Fruit fly (Drosophila melanogaster) whole organism, adult: ENCODE results near the gene PH4alphaMP.
A peak's percentile ranks its signal among the peaks of the same experiment; 100 is the strongest.

Source experiments
- CG11617 ChIP-seq: fragments of 200-800 bp; sonication (Bioruptor generic); optimal IDR thresholded peaks from 2 replicates; lab custom pipeline; 2017; ENCODE audit warnings: mild to moderate bottlenecking, missing biosample characterization, missing genetic modification reagents, missing genetic modification characterization
- CG12768 ChIP-seq: fragments of 200-800 bp; sonication (Bioruptor generic); optimal IDR thresholded peaks from 2 replicates; lab custom pipeline; 2017; ENCODE audit warnings: missing biosample characterization, missing genetic modification characterization, mild to moderate bottlenecking, moderate library complexity, missing genetic modification reagents
- CG14711 ChIP-seq: fragments of 200-800 bp; sonication (Bioruptor generic); optimal IDR thresholded peaks from 2 replicates; lab custom pipeline; 2018; ENCODE audit warnings: missing biosample characterization, mild to moderate bottlenecking, missing genetic modification characterization, moderate library complexity
- CG1620 ChIP-seq: fragments of 200-800 bp; sonication (Bioruptor generic); optimal IDR thresholded peaks from 2 replicates; lab custom pipeline; 2016; ENCODE audit warnings: missing biosample characterization, missing genetic modification characterization
- CG33017 ChIP-seq: fragments of 200-800 bp; sonication (Bioruptor generic); optimal IDR thresholded peaks from 2 replicates; lab custom pipeline; 2018; ENCODE audit warnings: missing biosample characterization, mild to moderate bottlenecking, missing genetic modification characterization, moderate library complexity
- CG5204 ChIP-seq: fragments of 200-800 bp; sonication (Bioruptor generic); optimal IDR thresholded peaks from 2 replicates; lab custom pipeline; 2016; ENCODE audit warnings: missing biosample characterization, missing genetic modification characterization
- CG7045 ChIP-seq: fragments of 200-800 bp; sonication (Bioruptor generic); optimal IDR thresholded peaks from 2 replicates; lab custom pipeline; 2017; ENCODE audit warnings: missing biosample characterization, mild to moderate bottlenecking, missing genetic modification characterization
- CG7101 ChIP-seq: fragments of 200-800 bp; sonication (Bioruptor generic); optimal IDR thresholded peaks from 2 replicates; lab custom pipeline; 2018; ENCODE audit warnings: missing biosample characterization, mild to moderate bottlenecking, missing genetic modification characterization, moderate library complexity
- Clk ChIP-seq: fragments of 200-800 bp; sonication (Bioruptor generic); optimal IDR thresholded peaks from 2 replicates; lab custom pipeline; 2017; ENCODE audit warnings: missing biosample characterization, missing genetic modification characterization
- Crg-1 ChIP-seq: fragments of 200-800 bp; sonication (Bioruptor generic); optimal IDR thresholded peaks from 2 replicates; lab custom pipeline; 2016; ENCODE audit warnings: missing biosample characterization, missing genetic modification characterization
- Hr96 ChIP-seq: fragments of 200-800 bp; sonication (Bioruptor generic); optimal IDR thresholded peaks from 2 replicates; lab custom pipeline; 2016; ENCODE audit warnings: missing biosample characterization, missing genetic modification characterization
- Mnt ChIP-seq: fragments of 200-800 bp; sonication (Bioruptor generic); optimal IDR thresholded peaks from 2 replicates; lab custom pipeline; 2016; ENCODE audit warnings: missing biosample characterization, mild to moderate bottlenecking, missing genetic modification characterization
- bab1 ChIP-seq: fragments of 200-800 bp; sonication (Bioruptor generic); optimal IDR thresholded peaks from 3 replicates; lab custom pipeline; 2019; ENCODE audit warnings: missing biosample characterization, mild to moderate bottlenecking, missing genetic modification characterization, moderate library complexity
- cic ChIP-seq: fragments of 200-800 bp; sonication (Bioruptor generic); optimal IDR thresholded peaks from 2 replicates; lab custom pipeline; 2017; ENCODE audit warnings: missing biosample characterization, mild to moderate bottlenecking, missing genetic modification characterization, moderate library complexity
- cnc ChIP-seq, 2 experiments: fragments of >200 bp; optimal IDR thresholded peaks; 2 replicates each; lab custom pipeline; 2017
- kay ChIP-seq: fragments of 200-800 bp; sonication (Bioruptor generic); peaks from one replicate; lab custom pipeline; 2016; ENCODE audit warnings: missing biosample characterization, missing genetic modification characterization, borderline replicate concordance
- ovo ChIP-seq: fragments of 200-800 bp; sonication (Bioruptor generic); optimal IDR thresholded peaks from 2 replicates; lab custom pipeline; 2016; ENCODE audit warnings: missing biosample characterization, missing genetic modification characterization
- pad ChIP-seq: fragments of 200-800 bp; sonication (Bioruptor generic); optimal IDR thresholded peaks from 3 replicates; lab custom pipeline; 2017; ENCODE audit warnings: missing biosample characterization, missing genetic modification characterization, mild to moderate bottlenecking, moderate library complexity, missing genetic modification reagents
- tj ChIP-seq: fragments of 200-800 bp; sonication (Bioruptor generic); optimal IDR thresholded peaks from 3 replicates; lab custom pipeline; 2017; ENCODE audit warnings: missing biosample characterization, mild to moderate bottlenecking, missing genetic modification characterization, moderate library complexity
- toe ChIP-seq: fragments of 200-800 bp; sonication (Bioruptor generic); optimal IDR thresholded peaks from 2 replicates; lab custom pipeline; 2016; ENCODE audit warnings: missing biosample characterization, missing genetic modification characterization

Gene PH4alphaMP

DNA sequence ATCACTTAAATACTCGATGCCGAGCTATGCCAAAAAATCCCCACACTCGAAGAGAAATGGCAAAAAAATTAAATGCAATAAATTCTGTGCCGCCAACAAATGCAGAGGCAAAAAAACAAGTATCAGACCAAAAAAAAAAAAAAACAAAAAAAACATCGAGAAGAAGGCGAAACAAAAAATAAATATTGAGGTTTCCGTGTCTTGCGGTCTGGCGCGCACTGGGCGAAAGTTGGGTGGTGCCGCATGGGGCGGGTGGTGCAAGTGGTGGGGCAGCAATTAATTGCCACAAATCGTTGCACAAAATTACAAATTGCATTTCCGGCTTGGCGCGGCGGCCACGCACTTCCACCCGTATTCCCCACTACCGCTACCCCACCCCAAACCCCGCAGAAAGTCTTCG, 38.5 kb upstream of the PH4alphaMP start:
- TF ChIP-seq cnc (optimal IDR thresholded peaks at IDR 0.05; lab: Kevin White, UChicago): no peak
- no peak for TF ChIP-seq CG14711 (tag; lab: Kevin White, UChicago)
- TF ChIP-seq Mnt (GFP tag; lab: Kevin White, UChicago): no peak
- no peak for TF ChIP-seq cic (GFP tag; lab: Kevin White, UChicago)
- no peak for TF ChIP-seq pad
- no peak for TF ChIP-seq ovo
- no peak for TF ChIP-seq Clk (GFP tag; lab: Kevin White, UChicago)
- TF ChIP-seq CG12768 (GFP tag; lab: Kevin White, UChicago): no peak
- no peak for TF ChIP-seq toe (GFP tag; lab: Kevin White, UChicago)
- no peak for TF ChIP-seq tj (GFP tag; lab: Kevin White, UChicago)
- TF ChIP-seq CG7045 (GFP tag; lab: Kevin White, UChicago): no peak
- TF ChIP-seq CG1620 (GFP tag; lab: Kevin White, UChicago): no peak

DNA sequence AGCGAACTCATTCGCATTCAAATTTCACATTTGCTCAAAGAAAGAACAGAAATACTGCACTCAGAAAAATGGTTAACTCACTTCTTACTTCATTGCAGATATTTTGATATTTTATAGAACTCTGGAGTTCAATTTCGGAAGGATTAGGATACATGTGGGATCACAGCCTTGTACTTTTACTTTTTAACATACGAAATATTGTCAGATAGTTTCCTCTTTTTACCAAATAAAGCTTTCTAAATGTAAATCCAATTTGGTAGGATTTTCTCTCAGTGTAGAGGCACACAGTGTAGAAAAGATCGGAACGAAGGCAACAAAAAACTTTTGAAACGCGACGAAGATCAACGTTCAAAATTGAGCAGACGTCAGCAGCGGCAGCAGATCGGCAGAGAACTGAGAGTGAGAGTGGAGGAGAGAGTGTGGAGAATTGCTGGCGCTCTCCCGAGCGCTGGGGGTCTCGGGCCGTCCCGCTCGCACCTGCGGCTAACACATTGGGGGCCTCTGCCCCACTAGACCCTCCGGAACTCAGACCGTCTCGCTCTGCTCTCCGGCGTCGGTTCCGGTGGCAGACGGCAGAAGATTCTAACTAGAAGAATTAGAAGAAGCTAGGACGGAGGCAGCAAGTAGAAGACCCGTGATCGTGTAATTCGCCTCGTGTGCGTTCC, 36.2 kb upstream of the PH4alphaMP start, which contains the start of gene tmod:
TSS of gene tmod (plus strand) at position 619 of the 665 bp plus-strand sequence.
- TF ChIP-seq tj (GFP tag; lab: Kevin White, UChicago) (peak; percentile 77), Clk (GFP tag; lab: Kevin White, UChicago) (no peak), CG14711 (tag; lab: Kevin White, UChicago) (peak; percentile 36), Hr96 (peak; percentile 10), pad (peak; percentile 59), CG7101 (no peak), bab1 (GFP tag; lab: Kevin White, UChicago) (peak; percentile 18)

DNA sequence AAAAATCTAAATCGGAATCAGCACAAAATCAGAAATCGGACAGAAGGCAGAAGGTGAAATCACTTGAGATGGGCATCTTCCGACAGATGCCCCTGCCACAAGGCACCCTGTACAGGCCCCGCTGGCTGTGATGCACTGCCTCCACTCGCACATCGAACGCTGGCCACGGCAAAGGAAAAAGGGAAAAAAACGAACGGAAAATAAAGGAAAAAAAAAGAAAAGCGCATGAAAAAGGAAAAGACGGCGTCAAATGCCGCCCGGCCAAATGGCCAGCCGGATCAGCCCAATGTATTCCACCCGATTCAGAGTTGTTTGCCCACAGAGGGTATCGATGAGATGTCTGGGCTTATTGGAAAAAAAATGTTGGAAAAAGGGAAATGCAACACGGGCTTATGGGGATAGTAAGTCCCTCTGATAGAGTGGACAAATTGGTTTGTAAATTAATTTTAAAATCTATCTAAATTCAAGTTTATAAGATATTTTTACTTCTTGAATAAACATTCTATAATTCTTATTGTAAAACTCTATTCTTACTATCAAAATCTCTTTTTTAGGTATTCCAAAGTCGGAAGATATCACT, 35.3 kb upstream of the PH4alphaMP start:
- TF ChIP-seq toe (GFP tag; lab: Kevin White, UChicago) (no peak), ovo (no peak), CG1620 (GFP tag; lab: Kevin White, UChicago) (no peak), CG12768 (GFP tag; lab: Kevin White, UChicago) (no peak), CG5204 (GFP tag; lab: Kevin White, UChicago) (no peak), cic (GFP tag; lab: Kevin White, UChicago) (no peak), CG33017 (tag; lab: Kevin White, UChicago) (no peak), cnc (optimal IDR thresholded peaks at IDR 0.05; lab: Kevin White, UChicago) (no peak), CG7045 (GFP tag; lab: Kevin White, UChicago) (no peak), CG11617 (GFP tag; lab: Kevin White, UChicago) (no peak), Crg-1 (GFP tag; lab: Kevin White, UChicago) (no peak), Mnt (GFP tag; lab: Kevin White, UChicago) (no peak), pad (no peak), tj (GFP tag; lab: Kevin White, UChicago) (no peak), CG7101 (no peak), kay (GFP tag; lab: Kevin White, UChicago) (no peak)

- TF ChIP-seq toe (GFP tag; lab: Kevin White, UChicago) (no peak), Clk (GFP tag; lab: Kevin White, UChicago) (no peak), cnc (optimal IDR thresholded peaks at IDR 0.05; lab: Kevin White, UChicago) (no peak), CG14711 (tag; lab: Kevin White, UChicago) (no peak), CG12768 (GFP tag; lab: Kevin White, UChicago) (no peak), tj (GFP tag; lab: Kevin White, UChicago) (no peak), cic (GFP tag; lab: Kevin White, UChicago) (no peak), Crg-1 (GFP tag; lab: Kevin White, UChicago) (no peak), CG7045 (GFP tag; lab: Kevin White, UChicago) (no peak), pad (no peak), CG11617 (GFP tag; lab: Kevin White, UChicago) (no peak)
These were observed 33.6 kb upstream of the PH4alphaMP start for dm6 chr3R:30529570-30529969.

- TF ChIP-seq CG11617 (GFP tag; lab: Kevin White, UChicago) (no peak), CG12768 (GFP tag; lab: Kevin White, UChicago) (no peak), toe (GFP tag; lab: Kevin White, UChicago) (no peak), CG7045 (GFP tag; lab: Kevin White, UChicago) (no peak), cic (GFP tag; lab: Kevin White, UChicago) (no peak), CG5204 (GFP tag; lab: Kevin White, UChicago) (no peak)
These were observed 32.8 kb upstream of the PH4alphaMP start for dm6 chr3R:30528692-30529305.

- TF ChIP-seq CG14711 (tag; lab: Kevin White, UChicago) (no peak), Crg-1 (GFP tag; lab: Kevin White, UChicago) (no peak), CG33017 (tag; lab: Kevin White, UChicago) (peak; percentile 39), Hr96 (no peak), CG7045 (GFP tag; lab: Kevin White, UChicago) (no peak), toe (GFP tag; lab: Kevin White, UChicago) (peak; percentile 26), pad (no peak), Mnt (GFP tag; lab: Kevin White, UChicago) (no peak), ovo (no peak), kay (GFP tag; lab: Kevin White, UChicago) (peak; percentile 89), CG7101 (peak; percentile 8), Clk (GFP tag; lab: Kevin White, UChicago) (no peak), tj (GFP tag; lab: Kevin White, UChicago) (no peak), bab1 (GFP tag; lab: Kevin White, UChicago) (no peak), cnc (optimal IDR thresholded peaks at IDR 0.05; lab: Kevin White, UChicago) (no peak), CG12768 (GFP tag; lab: Kevin White, UChicago) (peak; percentile 29), CG1620 (GFP tag; lab: Kevin White, UChicago) (no peak), cic (GFP tag; lab: Kevin White, UChicago) (no peak), CG5204 (GFP tag; lab: Kevin White, UChicago) (no peak), CG11617 (GFP tag; lab: Kevin White, UChicago) (no peak)
These were observed 31.0 kb upstream of the PH4alphaMP start, which contains the start of gene jdp for dm6 chr3R:30526799-30527465. Gene jdp (minus strand): TSS chr3R:30527037.
